Fruit fly (Drosophila melanogaster): ENCODE results near the gene mRpL11.

The mRpL11 gene

dm6 chr3R:14473574-14473973, 38.1 kb upstream of the mRpL11 start (continued):
- TF ChIP-seq zen2 (GFP tag; IDR thresholded peaks at IDR 0.05; ENCODE audit: partially characterized antibody) (no peak), nmo (GFP tag; optimal IDR thresholded peaks at IDR 0.05) (peak; percentile 52), fu2 (GFP tag; optimal IDR thresholded peaks at IDR 0.05) (peak; percentile 52), oc (tag; optimal IDR thresholded peaks at IDR 0.05) (no peak), Taf1 (GFP tag; IDR thresholded peaks at IDR 0.05) (peak; percentile 51; the same call in 1 of the 2 replicates), wek (GFP tag; optimal IDR thresholded peaks at IDR 0.05) (peak; percentile 0), chm (GFP tag; IDR thresholded peaks at IDR 0.05) (no peak), CG7987 (GFP tag; optimal IDR thresholded peaks at IDR 0.05) (no peak), btn (GFP tag; optimal IDR thresholded peaks at IDR 0.05) (no peak), Camta (GFP tag; optimal IDR thresholded peaks at IDR 0.05) (peak; percentile 23), ftz-f1 (GFP tag; optimal IDR thresholded peaks at IDR 0.05) (no peak), CG7372 (GFP tag; IDR thresholded peaks at IDR 0.05) (peak; percentile 64), CG7745 (tag; optimal IDR thresholded peaks at IDR 0.05) (no peak), CG11696 (GFP tag; IDR thresholded peaks at IDR 0.05) (peak; percentile 36; the same call in 1 of the 2 replicates), HLH4C (GFP tag; IDR thresholded peaks at IDR 0.05; ENCODE audit: partially characterized antibody) (no peak), pb (GFP tag; optimal IDR thresholded peaks at IDR 0.05) (no peak), Hr51 (GFP tag; optimal IDR thresholded peaks at IDR 0.05) (peak; percentile 20 to 49), CG9797 (GFP tag; optimal IDR thresholded peaks at IDR 0.05) (no peak), Lhr (GFP tag; optimal IDR thresholded peaks at IDR 0.05) (no peak), wdn (GFP tag; IDR thresholded peaks at IDR 0.05) (peak; percentile 32; the same call in 1 of the 2 replicates), emc (GFP tag; optimal IDR thresholded peaks at IDR 0.05) (peak; percentile 13), Fer3 (tag; optimal IDR thresholded peaks at IDR 0.05) (peak; percentile 46), Neu2 (GFP tag; optimal IDR thresholded peaks at IDR 0.05; ENCODE audit: borderline replicate concordance) (no peak), CG8944 (GFP tag; optimal IDR thresholded peaks at IDR 0.05) (no peak), sqz (GFP tag; optimal IDR thresholded peaks at IDR 0.05) (no peak), kay (GFP tag; optimal IDR thresholded peaks at IDR 0.05) (no peak), Hr3 (GFP tag; optimal IDR thresholded peaks at IDR 0.05) (peak; percentile 14), CG10147 (GFP tag; optimal IDR thresholded peaks at IDR 0.05) (peak; percentile 32), ERR (GFP tag; optimal IDR thresholded peaks at IDR 0.05) (peak; percentile 15), sd (tag; optimal IDR thresholded peaks at IDR 0.05) (no peak), CG6854 (GFP tag; optimal IDR thresholded peaks at IDR 0.05) (peak; percentile 5), Dek (tag; optimal IDR thresholded peaks at IDR 0.05) (peak; percentile 54), crol (GFP tag; IDR thresholded peaks at IDR 0.05) (no peak), CG4820 (GFP tag; optimal IDR thresholded peaks at IDR 0.05) (peak; percentile 44), CG17802 (tag; optimal IDR thresholded peaks at IDR 0.05) (no peak), CG2202 (tag; optimal IDR thresholded peaks at IDR 0.05) (no peak), Sry-δ (GFP tag; optimal IDR thresholded peaks at IDR 0.05) (peak; percentile 12), fd96Cb (tag; optimal IDR thresholded peaks at IDR 0.05) (peak; percentile 32), pan (optimal IDR thresholded peaks at IDR 0.05) (no peak), pan (GFP tag; optimal IDR thresholded peaks at IDR 0.05 in 1 of 2, IDR thresholded peaks at IDR 0.05 in 1 of 2) (peak in 1 of 2 experiments; percentile 77), zf30C (GFP tag; optimal IDR thresholded peaks at IDR 0.05) (peak; percentile 21), CG32532 (GFP tag; IDR thresholded peaks at IDR 0.05) (peak; percentile 83), seq (GFP tag; IDR thresholded peaks at IDR 0.05) (no peak), CG5953 (GFP tag; IDR thresholded peaks at IDR 0.05) (0 out of 2 replicates have a peak, but pooled peaks have one; percentile 25), bab2 (GFP tag; optimal IDR thresholded peaks at IDR 0.05) (peak; percentile 67), cato (GFP tag; optimal IDR thresholded peaks at IDR 0.05; ENCODE audit: borderline replicate concordance) (no peak), gcm (GFP tag; optimal IDR thresholded peaks at IDR 0.05) (no peak), ham (GFP tag; IDR thresholded peaks at IDR 0.05) (no peak), HLHmδ (GFP tag; optimal IDR thresholded peaks at IDR 0.05) (no peak), CG3838 (GFP tag; optimal IDR thresholded peaks at IDR 0.05) (peak; percentile 8), CG3281 (GFP tag; optimal IDR thresholded peaks at IDR 0.05) (peak; percentile 62)

Data from whole organism, embryonic.